Fruit fly (Drosophila melanogaster): ENCODE results near the gene Atac1.

Gene Atac1

DNA sequence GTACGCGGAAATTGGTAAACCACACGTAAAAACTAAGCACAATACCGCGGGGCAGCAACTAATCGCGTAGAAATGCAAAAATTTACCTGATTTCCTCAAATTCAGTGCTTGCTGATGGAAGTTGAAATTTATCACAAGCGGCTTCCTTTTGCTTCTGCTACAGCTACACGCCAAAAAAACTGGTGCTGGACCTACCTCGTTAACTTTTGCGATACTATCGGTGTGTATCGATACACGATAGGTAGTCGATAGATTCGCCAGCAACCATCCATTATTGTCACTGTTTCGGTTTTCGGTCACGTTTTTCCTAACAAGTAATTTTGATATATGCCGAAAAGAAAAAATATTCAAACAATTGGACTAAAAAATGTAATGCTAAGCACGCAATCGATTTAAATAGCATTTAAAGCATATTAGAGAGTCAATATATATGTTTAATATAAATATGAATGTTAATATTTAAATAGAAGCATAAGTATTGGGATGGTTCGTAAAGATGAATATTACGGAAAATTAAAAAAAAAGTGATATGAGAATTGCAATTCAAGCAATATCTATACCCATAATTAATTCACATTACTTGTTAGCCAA, 7.4 kb upstream of the Atac1 start, which contains the start of gene Sumo (continued):
- TF ChIP-seq CG9876 (GFP tag; optimal IDR thresholded peaks at IDR 0.05) (no peak), CG11723 (GFP tag; optimal IDR thresholded peaks at IDR 0.05) (no peak), maf-S (GFP tag; optimal IDR thresholded peaks at IDR 0.05) (no peak), CG18619 (GFP tag; optimal IDR thresholded peaks at IDR 0.05) (peak; percentile 15), pum (GFP tag; optimal IDR thresholded peaks at IDR 0.05) (no peak), gfzf (GFP tag; optimal IDR thresholded peaks at IDR 0.05) (no peak), CG8388 (GFP tag; optimal IDR thresholded peaks at IDR 0.05) (no peak), lmd (GFP tag; IDR thresholded peaks at IDR 0.05) (no peak; the same call in 1 of the 2 replicates), CG15479 (GFP tag; optimal IDR thresholded peaks at IDR 0.05) (no peak), ham (GFP tag; IDR thresholded peaks at IDR 0.05) (no peak), CG10321 (GFP tag; IDR thresholded peaks at IDR 0.05) (no peak), lbe (GFP tag; optimal IDR thresholded peaks at IDR 0.05) (no peak), wor (GFP tag; IDR thresholded peaks at IDR 0.05) (no peak), dati (GFP tag; IDR thresholded peaks at IDR 0.05) (no peak), tio (GFP tag; optimal IDR thresholded peaks at IDR 0.05) (no peak), otp (GFP tag; IDR thresholded peaks at IDR 0.05) (no peak), NfI (GFP tag; optimal IDR thresholded peaks at IDR 0.05) (no peak), so (GFP tag; IDR thresholded peaks at IDR 0.05) (no peak), dan (GFP tag; IDR thresholded peaks at IDR 0.05) (no peak), CG30431 (GFP tag; optimal IDR thresholded peaks at IDR 0.05) (no peak), B-H1 (GFP tag; IDR thresholded peaks at IDR 0.05) (no peak), CG2678 (tag; optimal IDR thresholded peaks at IDR 0.05) (peak; percentile 33), btn (GFP tag; optimal IDR thresholded peaks at IDR 0.05) (no peak), cg (GFP tag; optimal IDR thresholded peaks at IDR 0.05) (no peak), CG13123 (GFP tag; optimal IDR thresholded peaks at IDR 0.05) (no peak), esg (GFP tag; conservative IDR thresholded peaks at IDR 0.05) (no peak), CG1529 (GFP tag; optimal IDR thresholded peaks at IDR 0.05) (no peak), CG42726 (GFP tag; IDR thresholded peaks at IDR 0.05; ENCODE audit: partially characterized antibody) (peak; percentile 100), Eip74EF (GFP tag; optimal IDR thresholded peaks at IDR 0.05) (no peak), CG30020 (tag; optimal IDR thresholded peaks at IDR 0.05) (peak; percentile 69), Ets65A (GFP tag) (no peak), Lpt (GFP tag; optimal IDR thresholded peaks at IDR 0.05) (no peak), CG9215 (GFP tag; IDR thresholded peaks at IDR 0.05) (no peak; the same call in 1 of the 2 replicates), CG6813 (GFP tag; optimal IDR thresholded peaks at IDR 0.05) (no peak), TFAM (GFP tag; optimal IDR thresholded peaks at IDR 0.05) (no peak), CG4282 (GFP tag; optimal IDR thresholded peaks at IDR 0.05) (no peak), gcm2 (GFP tag; optimal IDR thresholded peaks at IDR 0.05) (no peak), onecut (GFP tag; IDR thresholded peaks at IDR 0.05) (no peak), nerfin-1 (tag; optimal IDR thresholded peaks at IDR 0.05) (no peak), caup (GFP tag; optimal IDR thresholded peaks at IDR 0.05; ENCODE audit: severe bottlenecking) (no peak), CG33557 (GFP tag; optimal IDR thresholded peaks at IDR 0.05) (no peak), tll (GFP tag; optimal IDR thresholded peaks at IDR 0.05) (no peak), CG11504 (tag; optimal IDR thresholded peaks at IDR 0.05) (peak; percentile 39), CG17568 (GFP tag; optimal IDR thresholded peaks at IDR 0.05) (no peak), ind (GFP tag; optimal IDR thresholded peaks at IDR 0.05) (no peak), crc (GFP tag; optimal IDR thresholded peaks at IDR 0.05) (no peak), CrebB (tag; optimal IDR thresholded peaks at IDR 0.05) (no peak), Atf3 (GFP tag; optimal IDR thresholded peaks at IDR 0.05) (no peak), jing (GFP tag; optimal IDR thresholded peaks at IDR 0.05) (no peak), Hr39 (optimal IDR thresholded peaks at IDR 0.05) (no peak), CG10654 (GFP tag; optimal IDR thresholded peaks at IDR 0.05) (no peak)
